Worm (Caenorhabditis elegans) whole organism, L1 larva: ENCODE results near the gene ZK354.8.

ENCODE experiments used
- C04F5.9 ChIP-seq: sonication (generic microtip); optimal IDR thresholded peaks from 2 replicates; lab custom pipeline; 2016; ENCODE audit warnings: missing genetic modification characterization, missing compliant biosample characterization
- C16A3.4 ChIP-seq: fragments of 150-350 bp; optimal IDR thresholded peaks from 2 replicates; lab custom pipeline; 2014; ENCODE audit warnings: missing biosample characterization, missing genetic modification characterization
- F16B12.6 ChIP-seq: fragments of 150-350 bp; optimal IDR thresholded peaks from 2 replicates; lab custom pipeline; 2014; ENCODE audit warnings: missing biosample characterization, missing genetic modification characterization
- aha-1 ChIP-seq: fragments of 150-350 bp; optimal IDR thresholded peaks from 2 replicates; lab custom pipeline; 2014; ENCODE audit warnings: missing biosample characterization, missing genetic modification characterization
- alr-1 ChIP-seq: fragments of 200-800 bp; sonication (Bioruptor generic); optimal IDR thresholded peaks from 2 replicates; lab custom pipeline; 2018; ENCODE audit warnings: borderline replicate concordance, mild to moderate bottlenecking, missing genetic modification characterization, missing compliant biosample characterization
- blmp-1 ChIP-seq: fragments of 150-350 bp; optimal IDR thresholded peaks from 2 replicates; lab custom pipeline; 2014; ENCODE audit warnings: missing biosample characterization, missing genetic modification characterization
- ceh-8 ChIP-seq: fragments of 200-800 bp; sonication (Bioruptor generic); optimal IDR thresholded peaks from 2 replicates; lab custom pipeline; 2018; ENCODE audit warnings: mild to moderate bottlenecking, missing genetic modification characterization, moderate library complexity, missing compliant biosample characterization
- ceh-82 ChIP-seq, 3 experiments: fragments of 150-350 bp in 1 of 3; sonication (generic microtip) in 2 of 3; optimal IDR thresholded peaks; 2 replicates each; lab custom pipeline; 2014 to 2017; ENCODE audit warnings: missing biosample characterization in 3 of 3, missing genetic modification characterization in 3 of 3
- ceh-90 ChIP-seq: sonication (generic microtip); optimal IDR thresholded peaks from 2 replicates; lab custom pipeline; 2016; ENCODE audit warnings: missing genetic modification characterization, missing compliant biosample characterization
- ces-1 ChIP-seq: fragments of 150-350 bp; optimal IDR thresholded peaks from 2 replicates; lab custom pipeline; 2014; ENCODE audit warnings: missing biosample characterization, missing genetic modification reagents, missing genetic modification characterization
- dpl-1 ChIP-seq, 3 experiments: fragments of 150-350 bp in 2 of 3; sonication (generic microtip) in 1 of 3; optimal IDR thresholded peaks; 2 replicates each; lab custom pipeline; 2014 to 2017; ENCODE audit warnings: missing biosample characterization in 3 of 3, missing genetic modification characterization in 3 of 3, missing genetic modification reagents in 3 of 3
- dsc-1 ChIP-seq: sonication (generic microtip); optimal IDR thresholded peaks from 2 replicates; lab custom pipeline; 2016; ENCODE audit warnings: mild to moderate bottlenecking, missing genetic modification characterization, missing compliant biosample characterization
- efl-1 ChIP-seq, 4 experiments: fragments of 150-350 bp; optimal IDR thresholded peaks in 3 of 4; peaks in 1 of 4; 1 replicate in 1 of 4; 2 replicates in 3 of 4; lab custom pipeline; 2014; ENCODE audit warnings: missing biosample characterization in 2 of 4, missing genetic modification characterization in 2 of 4, missing genetic modification reagents in 2 of 4
- egl-13 ChIP-seq: sonication (generic microtip); optimal IDR thresholded peaks from 2 replicates; lab custom pipeline; 2016; ENCODE audit warnings: missing genotype, missing genetic modification reagents, missing genetic modification characterization, missing compliant biosample characterization
- egl-27 ChIP-seq, 2 experiments: fragments of 150-350 bp in 1 of 2; sonication (generic microtip); optimal IDR thresholded peaks; 3 replicates each; lab custom pipeline; 2017 to 2018; ENCODE audit warnings: missing biosample characterization in 2 of 2, missing genetic modification characterization in 2 of 2, missing genetic modification reagents in 2 of 2
- elt-3 ChIP-seq, 6 experiments: fragments of 150-350 bp in 1 of 6; sonication (generic microtip); optimal IDR thresholded peaks; 2 replicates each; lab custom pipeline; 2017 to 2018; ENCODE audit warnings: missing biosample characterization in 6 of 6, missing genetic modification characterization in 6 of 6, inconsistent platforms in 1 of 6
- fkh-10 ChIP-seq: sonication (generic microtip); optimal IDR thresholded peaks from 2 replicates; lab custom pipeline; 2017; ENCODE audit warnings: missing biosample characterization, missing genetic modification reagents, missing genetic modification characterization
- fkh-8 ChIP-seq: sonication (generic microtip); optimal IDR thresholded peaks from 2 replicates; lab custom pipeline; 2016; ENCODE audit warnings: mild to moderate bottlenecking, missing genetic modification characterization, missing compliant biosample characterization
- hlh-17 ChIP-seq: fragments of 200-800 bp; sonication (Bioruptor generic); optimal IDR thresholded peaks from 2 replicates; lab custom pipeline; 2018; ENCODE audit warnings: missing genetic modification characterization, mild to moderate bottlenecking, missing compliant biosample characterization, moderate library complexity, borderline replicate concordance
- hlh-4 ChIP-seq: sonication (generic microtip); optimal IDR thresholded peaks from 2 replicates; lab custom pipeline; 2016; ENCODE audit warnings: mild to moderate bottlenecking, missing genetic modification characterization, missing compliant biosample characterization
- isw-1 ChIP-seq: fragments of 200-800 bp; sonication (Bioruptor generic); IDR thresholded peaks from 2 replicates; pipeline ENCODE4 v1.3.6; 2022; ENCODE audit warnings: missing genetic modification characterization, missing compliant biosample characterization
- lin-14 ChIP-seq: fragments of 200-800 bp; sonication (Bioruptor generic); optimal IDR thresholded peaks from 2 replicates; lab custom pipeline; 2018; ENCODE audit warnings: mild to moderate bottlenecking, missing genetic modification characterization, moderate library complexity, missing compliant biosample characterization
- lin-15B ChIP-seq: fragments of 150-350 bp; sonication (generic microtip); optimal IDR thresholded peaks from 3 replicates; lab custom pipeline; 2014; ENCODE audit warnings: missing biosample characterization, missing genetic modification characterization
- lin-35 ChIP-seq, 2 experiments: fragments of 150-350 bp; optimal IDR thresholded peaks; 2 replicates each; lab custom pipeline; 2014; ENCODE audit warnings: missing biosample characterization in 2 of 2, missing genetic modification characterization in 2 of 2, missing genetic modification reagents in 2 of 2
- lsy-2 ChIP-seq, 2 experiments: fragments of 150-350 bp; optimal IDR thresholded peaks; 2 replicates each; lab custom pipeline; 2014; ENCODE audit warnings: missing biosample characterization in 2 of 2, missing genetic modification characterization in 2 of 2
- mep-1 ChIP-seq: fragments of 150-350 bp; optimal IDR thresholded peaks from 2 replicates; lab custom pipeline; 2014; ENCODE audit warnings: missing biosample characterization, missing genetic modification characterization
- nhr-11 ChIP-seq: fragments of 150-350 bp; optimal IDR thresholded peaks from 2 replicates; lab custom pipeline; 2014; ENCODE audit warnings: missing biosample characterization, missing genetic modification characterization
- nhr-19 ChIP-seq: fragments of 200-800 bp; sonication (Bioruptor generic); conservative IDR thresholded peaks from 2 replicates; pipeline ENCODE4 v1.3.6; 2022; ENCODE audit warnings: missing genetic modification characterization, missing compliant biosample characterization
- nhr-20 ChIP-seq: sonication (generic microtip); optimal IDR thresholded peaks from 2 replicates; lab custom pipeline; 2016; ENCODE audit warnings: mild to moderate bottlenecking, missing genetic modification characterization, missing compliant biosample characterization
- nhr-237 ChIP-seq: fragments of 150-350 bp; optimal IDR thresholded peaks from 2 replicates; lab custom pipeline; 2014; ENCODE audit warnings: missing biosample characterization, missing genetic modification characterization
- nhr-47 ChIP-seq: sonication (generic microtip); optimal IDR thresholded peaks from 2 replicates; lab custom pipeline; 2016; ENCODE audit warnings: mild to moderate bottlenecking, missing genetic modification characterization, moderate library complexity, missing compliant biosample characterization
- nhr-71 ChIP-seq: sonication (generic microtip); optimal IDR thresholded peaks from 2 replicates; lab custom pipeline; 2016; ENCODE audit warnings: mild to moderate bottlenecking, missing genetic modification characterization, moderate library complexity, missing compliant biosample characterization
- nhr-77 ChIP-seq: fragments of 150-350 bp; optimal IDR thresholded peaks from 2 replicates; lab custom pipeline; 2014; ENCODE audit warnings: missing biosample characterization, missing genetic modification characterization
- nhr-84 ChIP-seq: sonication (generic microtip); optimal IDR thresholded peaks from 2 replicates; lab custom pipeline; 2017; ENCODE audit warnings: missing biosample characterization, missing genetic modification characterization
- nhr-85 ChIP-seq: sonication (generic microtip); peaks from one replicate; lab custom pipeline; 2016; ENCODE audit warnings: missing genetic modification characterization, inconsistent platforms, missing compliant biosample characterization
- nhr-90 ChIP-seq: sonication (generic microtip); optimal IDR thresholded peaks from 2 replicates; lab custom pipeline; 2016; ENCODE audit warnings: mild to moderate bottlenecking, missing genetic modification characterization, missing compliant biosample characterization; ENCODE audit not compliant: poor library complexity
- pax-3 ChIP-seq: fragments of 200-800 bp; sonication (Bioruptor generic); optimal IDR thresholded peaks from 2 replicates; lab custom pipeline; 2018; ENCODE audit warnings: mild to moderate bottlenecking, missing genetic modification characterization, moderate library complexity, missing compliant biosample characterization
- pqm-1 ChIP-seq: sonication (generic microtip); optimal IDR thresholded peaks from 3 replicates; lab custom pipeline; 2017; ENCODE audit warnings: missing biosample characterization, missing genetic modification characterization
- skn-1 ChIP-seq: fragments of 150-350 bp; optimal IDR thresholded peaks from 2 replicates; lab custom pipeline; 2014; ENCODE audit warnings: missing biosample characterization, missing genetic modification characterization
- snu-23 ChIP-seq: sonication (generic microtip); optimal IDR thresholded peaks from 2 replicates; lab custom pipeline; 2016; ENCODE audit warnings: missing genetic modification characterization, missing compliant biosample characterization
- swsn-7 ChIP-seq: sonication (generic microtip); optimal IDR thresholded peaks from 2 replicates; lab custom pipeline; 2016; ENCODE audit warnings: missing genetic modification characterization, missing compliant biosample characterization
- tbx-2 ChIP-seq: sonication (generic microtip); optimal IDR thresholded peaks from 2 replicates; lab custom pipeline; 2016; ENCODE audit warnings: missing genetic modification characterization, missing compliant biosample characterization
- tlp-1 ChIP-seq: fragments of 150-350 bp; optimal IDR thresholded peaks from 2 replicates; lab custom pipeline; 2014; ENCODE audit warnings: missing biosample characterization, missing genetic modification characterization
- unc-130 ChIP-seq: fragments of 150-350 bp; optimal IDR thresholded peaks from 2 replicates; lab custom pipeline; 2017; ENCODE audit warnings: missing biosample characterization, missing genetic modification characterization, inconsistent platforms
- unc-30 ChIP-seq: sonication (generic microtip); optimal IDR thresholded peaks from 2 replicates; lab custom pipeline; 2017; ENCODE audit warnings: missing biosample characterization, missing genetic modification characterization
- unc-62 ChIP-seq: fragments of 150-350 bp; optimal IDR thresholded peaks from 2 replicates; lab custom pipeline; 2014; ENCODE audit warnings: missing biosample characterization, missing genetic modification reagents, missing genetic modification characterization
- unc-86 ChIP-seq: sonication (generic microtip); optimal IDR thresholded peaks from 2 replicates; lab custom pipeline; 2016; ENCODE audit warnings: missing genetic modification characterization, missing compliant biosample characterization
- unc-98 ChIP-seq: fragments of 200-800 bp; sonication (Bioruptor generic); IDR thresholded peaks from 2 replicates; pipeline ENCODE4 v1.3.6; 2022; ENCODE audit warnings: missing genetic modification characterization, missing compliant biosample characterization
- vab-15 ChIP-seq: sonication (generic microtip); optimal IDR thresholded peaks from 2 replicates; lab custom pipeline; 2017; ENCODE audit warnings: missing genotype, mild to moderate bottlenecking, missing genetic modification characterization, missing compliant biosample characterization
- xbp-1 ChIP-seq: sonication (generic microtip); optimal IDR thresholded peaks from 2 replicates; lab custom pipeline; 2016; ENCODE audit warnings: missing genetic modification characterization, missing compliant biosample characterization
- zag-1 ChIP-seq: fragments of 150-350 bp; optimal IDR thresholded peaks from 2 replicates; lab custom pipeline; 2014; ENCODE audit warnings: missing biosample characterization, missing genetic modification characterization
- ztf-4 ChIP-seq: fragments of 150-350 bp; optimal IDR thresholded peaks from 2 replicates; lab custom pipeline; 2014; ENCODE audit warnings: missing biosample characterization, missing genetic modification characterization

ZK354.8 gene

DNA sequence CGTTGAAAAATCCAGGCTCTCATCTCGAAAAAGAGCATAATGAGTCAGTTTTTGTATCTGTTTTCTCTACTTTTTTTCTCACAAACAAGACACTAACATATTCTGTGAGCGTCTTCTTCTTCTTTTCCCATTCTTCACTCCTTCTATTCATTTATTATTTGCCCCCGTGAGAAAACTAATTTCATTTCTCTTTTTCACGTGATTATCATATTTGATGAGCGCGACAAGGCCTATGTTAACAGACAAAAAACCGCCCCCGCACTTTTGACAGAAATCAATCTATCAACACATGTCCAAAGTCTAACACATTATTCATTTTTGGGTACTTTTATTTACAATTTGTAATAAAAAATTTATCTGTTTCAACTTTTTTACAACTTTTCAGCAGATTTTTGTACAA is 31.7 kb upstream of the ZK354.8 start:
- TF ChIP-seq nhr-11 (tag; lab: Kevin White, UChicago) (no peak), blmp-1 (peak; percentile 67), elt-3 (tag; optimal IDR thresholded peaks at IDR 0.05; lab: Kevin White, UChicago) (peak in 1 of 6 experiments; percentile 47), egl-13 (tag; lab: Kevin White, UChicago) (no peak), mep-1 (tag; lab: Kevin White, UChicago) (peak; percentile 5), F16B12.6 (tag; lab: Kevin White, UChicago) (no peak), nhr-85 (peak; percentile 81), nhr-20 (tag; lab: Kevin White, UChicago) (peak; percentile 22), lin-15B (tag; lab: Kevin White, UChicago) (no peak), alr-1 (no peak), ceh-8 (GFP tag; lab: Kevin White, UChicago) (no peak), nhr-84 (no peak), pqm-1 (tag; lab: Kevin White, UChicago) (no peak), nhr-71 (tag; lab: Kevin White, UChicago) (peak; percentile 49), snu-23 (GFP tag; lab: Kevin White, UChicago) (peak; percentile 10), unc-86 (peak; percentile 61), lin-14 (GFP tag; lab: Kevin White, UChicago) (peak; percentile 69), lsy-2 (tag; optimal IDR thresholded peaks at IDR 0.05; lab: Kevin White, UChicago) (peak in 1 of 2 experiments; percentile 17), zag-1 (no peak), hlh-4 (tag; lab: Kevin White, UChicago) (no peak), vab-15 (tag; lab: Kevin White, UChicago) (no peak), nhr-47 (no peak), unc-30 (tag; lab: Kevin White, UChicago) (no peak), tbx-2 (tag; lab: Kevin White, UChicago) (no peak), efl-1 (optimal IDR thresholded peaks at IDR 0.05; lab: Kevin White, UChicago) (no peak), efl-1 (GFP tag; optimal IDR thresholded peaks at IDR 0.05 in 1 of 2; lab: Kevin White, UChicago) (peak in 1 of 2 experiments; percentile 59), lin-35 (GFP tag; optimal IDR thresholded peaks at IDR 0.05; lab: Kevin White, UChicago) (peak in 1 of 2 experiments; percentile 25)
- TF ChIP-seq, all 84 proteins: peak for 12

DNA sequence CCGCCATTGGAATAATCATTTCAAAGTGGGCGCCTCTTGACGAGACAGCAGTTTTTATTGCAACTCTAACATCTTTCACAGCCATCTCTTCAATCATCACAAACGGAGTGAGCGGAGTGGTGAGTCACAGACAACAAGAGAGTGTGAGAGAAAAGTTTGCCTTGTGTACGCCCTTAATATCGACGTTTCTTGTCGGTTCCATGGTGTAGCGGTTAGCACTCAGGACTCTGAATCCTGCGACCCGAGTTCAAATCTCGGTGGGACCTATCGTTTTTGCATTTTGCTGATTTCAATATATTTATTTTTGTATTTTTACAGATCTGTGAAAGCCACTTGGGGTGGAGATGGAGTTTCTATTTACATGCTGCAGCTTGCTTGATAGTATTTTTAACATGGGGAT is 28.6 kb upstream of the ZK354.8 start:
- TF ChIP-seq ceh-82 (tag; optimal IDR thresholded peaks at IDR 0.05; lab: Kevin White, UChicago): peak; percentile 31 to 69 (median 57)
- TF ChIP-seq tbx-2 (tag; lab: Kevin White, UChicago): peak; percentile 50
- no peak for TF ChIP-seq fkh-8 (tag; lab: Kevin White, UChicago)
- TF ChIP-seq pax-3: peak; percentile 29
- TF ChIP-seq dpl-1 (GFP tag; optimal IDR thresholded peaks at IDR 0.05; lab: Kevin White, UChicago): peak; percentile 9 to 52 (median 38)
- TF ChIP-seq nhr-237 (tag; lab: Kevin White, UChicago): peak; percentile 20
- TF ChIP-seq hlh-17 (GFP tag; lab: Kevin White, UChicago): no peak
- peak; percentile 70 for TF ChIP-seq nhr-90 (tag; lab: Kevin White, UChicago)
- TF ChIP-seq C16A3.4: peak; percentile 64
- peak; percentile 36 for TF ChIP-seq isw-1 (GFP tag; lab: Robert Waterston, UW)
- TF ChIP-seq F16B12.6 (tag; lab: Kevin White, UChicago): no peak
- TF ChIP-seq nhr-77 (tag; lab: Kevin White, UChicago): peak; percentile 41
- TF ChIP-seq nhr-11 (tag; lab: Kevin White, UChicago): no peak
- TF ChIP-seq ces-1 (GFP tag; lab: Kevin White, UChicago): no peak
- no peak for TF ChIP-seq unc-62
- peak; percentile 33 for TF ChIP-seq skn-1 (tag; lab: Kevin White, UChicago)
- TF ChIP-seq unc-130 (tag; lab: Kevin White, UChicago): peak; percentile 55
- peak; percentile 65 for TF ChIP-seq nhr-19 (GFP tag; lab: Robert Waterston, UW)
- peak; percentile 55 for TF ChIP-seq fkh-10
- TF ChIP-seq C04F5.9: no peak
- TF ChIP-seq aha-1: no peak
- TF ChIP-seq lin-14 (GFP tag; lab: Kevin White, UChicago): peak; percentile 75
- no peak for TF ChIP-seq ztf-4 (tag; lab: Kevin White, UChicago)
- no peak for TF ChIP-seq unc-98 (GFP tag; lab: Robert Waterston, UW)
- peak; percentile 26 to 74 for TF ChIP-seq lsy-2 (tag; optimal IDR thresholded peaks at IDR 0.05; lab: Kevin White, UChicago)
- TF ChIP-seq ceh-90 (tag; lab: Kevin White, UChicago): no peak
- peak; percentile 56 for TF ChIP-seq dsc-1 (tag; lab: Kevin White, UChicago)
- peak; percentile 55 to 74 for TF ChIP-seq lin-35 (GFP tag; optimal IDR thresholded peaks at IDR 0.05; lab: Kevin White, UChicago)
- TF ChIP-seq tlp-1: no peak
- TF ChIP-seq egl-27 (tag; optimal IDR thresholded peaks at IDR 0.05; lab: Kevin White, UChicago): no peak
- peak; percentile 50 for TF ChIP-seq xbp-1 (tag; lab: Kevin White, UChicago)
- peak; percentile 59 for TF ChIP-seq swsn-7 (tag; lab: Kevin White, UChicago)
